Worm (Caenorhabditis elegans) whole organism, dauer: Measurements from ENCODE around the gene C53D6.10.

Source experiments
- unc-62 ChIP-seq: sonication (generic microtip); optimal IDR thresholded peaks from 2 replicates; lab custom pipeline; 2017; ENCODE audit warnings: missing biosample characterization, missing genetic modification reagents, missing genetic modification characterization

The C53D6.10 gene

ce11 chrIV:9034340-9034739 lies at the start of gene C53D6.10:
TSS of gene C53D6.10 (minus strand) at chrIV:9034440.
- TF ChIP-seq unc-62 (GFP tag; lab: Kevin White, UChicago) = no peak

ce11 chrIV:9082055-9082454 lies 47.8 kb upstream of the C53D6.10 start, which contains the start of gene twk-8:
TSS of gene twk-8 (plus strand) at chrIV:9082355.
- no peak for TF ChIP-seq unc-62 (GFP tag; lab: Kevin White, UChicago)

ce11 chrIV:9080201-9080600 lies 46.0 kb upstream of the C53D6.10 start:
- no peak for TF ChIP-seq unc-62 (GFP tag; lab: Kevin White, UChicago)

- no peak for TF ChIP-seq unc-62 (GFP tag; lab: Kevin White, UChicago)
These were observed 45.1 kb upstream of the C53D6.10 start for ce11 chrIV:9079330-9079729.

- TF ChIP-seq unc-62 (GFP tag; lab: Kevin White, UChicago) = no peak
These were observed 44.2 kb upstream of the C53D6.10 start, which contains the start of gene mans-4 for ce11 chrIV:9078469-9078868. TSS of gene mans-4 (minus strand) at chrIV:9078569.

- no peak for TF ChIP-seq unc-62 (GFP tag; lab: Kevin White, UChicago)
These were observed 40.0 kb upstream of the C53D6.10 start, which contains the start of gene mppb-1 for ce11 chrIV:9074244-9074723. TSS of gene mppb-1 (plus strand) at chrIV:9074673.

- no peak for TF ChIP-seq unc-62 (GFP tag; lab: Kevin White, UChicago)
These were observed 35.9 kb upstream of the C53D6.10 start for ce11 chrIV:9070188-9070587.

- no peak for TF ChIP-seq unc-62 (GFP tag; lab: Kevin White, UChicago)
These were observed 35.5 kb upstream of the C53D6.10 start, which contains the start of gene nhr-11 for ce11 chrIV:9069703-9070102. TSS of gene nhr-11 (plus strand) at chrIV:9070003.

- TF ChIP-seq unc-62 (GFP tag; lab: Kevin White, UChicago) = no peak
These were observed 29.3 kb upstream of the C53D6.10 start for ce11 chrIV:9063518-9063917.

ce11 chrIV:9053403-9053802 lies 19.2 kb upstream of the C53D6.10 start:
- no peak for TF ChIP-seq unc-62 (GFP tag; lab: Kevin White, UChicago)

- no peak for TF ChIP-seq unc-62 (GFP tag; lab: Kevin White, UChicago)
These were observed 17.4 kb upstream of the C53D6.10 start for ce11 chrIV:9051510-9052175.

- no peak for TF ChIP-seq unc-62 (GFP tag; lab: Kevin White, UChicago)
These were observed 16.8 kb upstream of the C53D6.10 start for ce11 chrIV:9051036-9051435.

ce11 chrIV:9045252-9045651 lies 11.0 kb upstream of the C53D6.10 start, which contains the start of gene Y73F4A.1:
TSS of gene Y73F4A.1 (minus strand) at chrIV:9045352.
- TF ChIP-seq unc-62 (GFP tag; lab: Kevin White, UChicago) = no peak

ce11 chrIV:9043224-9043623 lies 9.0 kb upstream of the C53D6.10 start, which contains the start of gene Y73F4A.2:
TSS of gene Y73F4A.2 (minus strand) at chrIV:9043347.
- TF ChIP-seq unc-62 (GFP tag; lab: Kevin White, UChicago) = no peak

ce11 chrIV:9040393-9040792 lies 6.2 kb upstream of the C53D6.10 start, which contains the start of gene Y73F4A.3:
TSS of gene Y73F4A.3 (minus strand) at chrIV:9040493.
- TF ChIP-seq unc-62 (GFP tag; lab: Kevin White, UChicago) = no peak

- no peak for TF ChIP-seq unc-62 (GFP tag; lab: Kevin White, UChicago)
These were observed 2.8 kb upstream of the C53D6.10 start, which contains the start of gene C53D6.7 for ce11 chrIV:9037063-9037462. TSS of gene C53D6.7 (minus strand) at chrIV:9037163.

- TF ChIP-seq unc-62 (GFP tag; lab: Kevin White, UChicago) = no peak
These were observed 1.7 kb downstream of the C53D6.10 start, which contains the start of gene C53D6.6 for ce11 chrIV:9032550-9032949. TSS of gene C53D6.6 (minus strand) at chrIV:9032667.
